Fruit fly (Drosophila melanogaster) whole organism, embryonic: ENCODE measurements around the gene Shawn.
A peak's percentile ranks its signal among the peaks of the same experiment; 100 is the strongest.

Source experiments
- CG10147 ChIP-seq: fragments of 200-800 bp; sonication (Bioruptor generic); optimal IDR thresholded peaks from 2 replicates; lab custom pipeline; 2019; ENCODE audit warnings: missing biosample characterization, mild to moderate bottlenecking, missing genetic modification characterization, moderate library complexity
- CG10462 ChIP-seq: fragments of 200-800 bp; sonication (Bioruptor generic); optimal IDR thresholded peaks from 2 replicates; lab custom pipeline; 2016; ENCODE audit warnings: missing biosample characterization, missing genetic modification characterization
- CG11247 ChIP-seq: fragments of 200-800 bp; sonication (Bioruptor generic); IDR thresholded peaks from 2 replicates; pipeline ENCODE4 v1.3.6; 2022; ENCODE audit warnings: missing biosample characterization, missing genetic modification characterization
- CG1233 ChIP-seq: fragments of 200-800 bp; sonication (Bioruptor generic); optimal IDR thresholded peaks from 4 replicates; lab custom pipeline; 2018; ENCODE audit warnings: missing biosample characterization, mild to moderate bottlenecking, missing genetic modification characterization
- CG13123 ChIP-seq: fragments of 200-800 bp; sonication (Bioruptor generic); optimal IDR thresholded peaks from 2 replicates; lab custom pipeline; 2016; ENCODE audit warnings: missing biosample characterization, missing genetic modification characterization
- CG14965 ChIP-seq: fragments of 200-800 bp; sonication (Bioruptor generic); optimal IDR thresholded peaks from 2 replicates; lab custom pipeline; 2016; ENCODE audit warnings: missing biosample characterization, missing genetic modification characterization, borderline replicate concordance
- CG15073 ChIP-seq: fragments of 200-800 bp; sonication (Bioruptor generic); optimal IDR thresholded peaks from 2 replicates; lab custom pipeline; 2016; ENCODE audit warnings: missing biosample characterization, missing genetic modification characterization
- CG30403 ChIP-seq: fragments of 200-800 bp; sonication (Bioruptor generic); optimal IDR thresholded peaks from 3 replicates; lab custom pipeline; 2016; ENCODE audit warnings: missing biosample characterization, missing genetic modification characterization
- CG4328 ChIP-seq: fragments of 200-800 bp; sonication (Bioruptor generic); optimal IDR thresholded peaks from 3 replicates; lab custom pipeline; 2017; ENCODE audit warnings: missing biosample characterization, missing genetic modification reagents, missing genetic modification characterization
- CG4404 ChIP-seq: fragments of 200-800 bp; sonication (Bioruptor generic); IDR thresholded peaks from 2 replicates; pipeline ENCODE4 v1.3.6; 2022; ENCODE audit warnings: missing biosample characterization, missing genetic modification characterization
- CG6254 ChIP-seq: fragments of 200-800 bp; sonication (Bioruptor generic); optimal IDR thresholded peaks from 3 replicates; lab custom pipeline; 2017; ENCODE audit warnings: mild to moderate bottlenecking, missing biosample characterization, missing genetic modification reagents, missing genetic modification characterization
- CG7963 ChIP-seq: fragments of 200-800 bp; sonication (Bioruptor generic); IDR thresholded peaks from 3 replicates; pipeline ENCODE4 v1.3.6; 2022; ENCODE audit warnings: missing biosample characterization, missing genetic modification characterization; ENCODE audit not compliant: partially characterized antibody
- D ChIP-seq, 2 experiments: fragments of 200-800 bp in 1 of 2; fragments of >200 bp in 1 of 2; sonication (Bioruptor generic) in 1 of 2; optimal IDR thresholded peaks; 2 replicates in 1 of 2; 3 replicates in 1 of 2; lab custom pipeline; 2017; ENCODE audit warnings: mild to moderate bottlenecking in 1 of 2, missing biosample characterization in 1 of 2, missing genetic modification characterization in 1 of 2, missing genetic modification reagents in 1 of 2
- D19B ChIP-seq: fragments of 200-800 bp; sonication (Bioruptor generic); optimal IDR thresholded peaks from 2 replicates; lab custom pipeline; 2017; ENCODE audit warnings: missing biosample characterization, mild to moderate bottlenecking, missing genetic modification characterization
- Dfd ChIP-seq, 2 experiments: fragments of >200 bp; optimal IDR thresholded peaks; 2 replicates each; lab custom pipeline; 2017; ENCODE audit warnings: missing biosample characterization in 2 of 2, missing genetic modification characterization in 2 of 2
- E2f2 ChIP-seq: fragments of 200-800 bp; sonication (Bioruptor generic); IDR thresholded peaks from 2 replicates; pipeline ENCODE4 v1.3.6; 2022; ENCODE audit warnings: missing biosample characterization, missing genetic modification characterization
- Fer2 ChIP-seq: fragments of 200-800 bp; sonication (Bioruptor generic); optimal IDR thresholded peaks from 2 replicates; lab custom pipeline; 2018; ENCODE audit warnings: missing biosample characterization, mild to moderate bottlenecking, missing genetic modification characterization, moderate library complexity
- HLH54F ChIP-seq: fragments of 200-800 bp; sonication (Bioruptor generic); optimal IDR thresholded peaks from 3 replicates; lab custom pipeline; 2016; ENCODE audit warnings: missing biosample characterization, missing genetic modification characterization
- HmgD ChIP-seq: fragments of 200-800 bp; sonication (Bioruptor generic); optimal IDR thresholded peaks from 3 replicates; lab custom pipeline; 2016; ENCODE audit warnings: missing biosample characterization, missing genetic modification characterization
- Hr39 ChIP-seq: fragments of >200 bp; optimal IDR thresholded peaks from 2 replicates; lab custom pipeline; 2017
- Hr78 ChIP-seq, 2 experiments: fragments of 200-800 bp in 1 of 2; fragments of >200 bp in 1 of 2; sonication (Bioruptor generic) in 1 of 2; optimal IDR thresholded peaks; 2 replicates each; lab custom pipeline; 2017 to 2019; ENCODE audit warnings: missing biosample characterization in 2 of 2, missing genetic modification characterization in 2 of 2, mild to moderate bottlenecking in 1 of 2, moderate library complexity in 1 of 2
- NK7.1 ChIP-seq: fragments of 200-800 bp; sonication (Bioruptor generic); optimal IDR thresholded peaks from 3 replicates; lab custom pipeline; 2016; ENCODE audit warnings: missing biosample characterization, missing genetic modification characterization
- Nf-YA ChIP-seq: fragments of 200-800 bp; sonication (Bioruptor generic); IDR thresholded peaks from 2 replicates; pipeline ENCODE4 v1.3.6; 2022; ENCODE audit warnings: missing biosample characterization, missing genetic modification characterization
- Oaz ChIP-seq: fragments of 200-800 bp; sonication (Bioruptor generic); IDR thresholded peaks from 2 replicates; pipeline ENCODE4 v1.3.6; 2022; ENCODE audit warnings: missing biosample characterization, missing genetic modification characterization
- Sox100B ChIP-seq: fragments of 200-800 bp; sonication (Bioruptor generic); optimal IDR thresholded peaks from 3 replicates; lab custom pipeline; 2018; ENCODE audit warnings: missing biosample characterization, mild to moderate bottlenecking, missing genetic modification characterization
- Sry-β ChIP-seq: fragments of 200-800 bp; sonication (Bioruptor generic); optimal IDR thresholded peaks from 2 replicates; lab custom pipeline; 2018; ENCODE audit warnings: missing biosample characterization, mild to moderate bottlenecking, missing genetic modification characterization, moderate library complexity
- Taf1 ChIP-seq: fragments of 200-800 bp; sonication (Bioruptor generic); IDR thresholded peaks from 2 replicates; pipeline ENCODE4 v1.3.6; 2022; ENCODE audit warnings: missing biosample characterization, missing genetic modification characterization
- amos ChIP-seq: fragments of 200-800 bp; sonication (Bioruptor generic); IDR thresholded peaks from 2 replicates; pipeline ENCODE4 v1.3.6; 2022; ENCODE audit warnings: missing biosample characterization, missing genetic modification characterization; ENCODE audit not compliant: partially characterized antibody
- ap ChIP-seq: fragments of 200-800 bp; sonication (Bioruptor generic); IDR thresholded peaks from 2 replicates; pipeline ENCODE4 v1.3.6; 2022; ENCODE audit warnings: missing biosample characterization, missing genetic modification characterization
- ara ChIP-seq: fragments of 200-800 bp; sonication (Bioruptor generic); IDR thresholded peaks from 2 replicates; pipeline ENCODE4 v1.3.6; 2022; ENCODE audit warnings: missing biosample characterization, missing genetic modification characterization
- cas ChIP-seq: fragments of 200-800 bp; sonication (Bioruptor generic); IDR thresholded peaks from 2 replicates; pipeline ENCODE4 v1.3.6; 2022; ENCODE audit warnings: missing biosample characterization, missing genetic modification characterization
- crol ChIP-seq: fragments of 200-800 bp; sonication (Bioruptor generic); IDR thresholded peaks from 2 replicates; pipeline ENCODE4 v1.3.6; 2022; ENCODE audit warnings: missing biosample characterization, missing genetic modification characterization
- cwo ChIP-seq: fragments of 200-800 bp; sonication (Bioruptor generic); optimal IDR thresholded peaks from 3 replicates; lab custom pipeline; 2017; ENCODE audit warnings: missing biosample characterization, missing genetic modification characterization, mild to moderate bottlenecking, moderate library complexity, missing genetic modification reagents
- dmrt99B ChIP-seq: fragments of 200-800 bp; sonication (Bioruptor generic); optimal IDR thresholded peaks from 2 replicates; lab custom pipeline; 2018; ENCODE audit warnings: missing biosample characterization, mild to moderate bottlenecking, missing genetic modification characterization, moderate library complexity
- en ChIP-seq: fragments of 200-800 bp; sonication (Bioruptor generic); optimal IDR thresholded peaks from 2 replicates; lab custom pipeline; 2016; ENCODE audit warnings: missing biosample characterization, missing genetic modification characterization
- gsb ChIP-seq: fragments of 200-800 bp; sonication (Bioruptor generic); IDR thresholded peaks from 2 replicates; pipeline ENCODE4 v1.3.6; 2022; ENCODE audit warnings: missing biosample characterization, missing genetic modification characterization
- jigr1 ChIP-seq: fragments of 200-800 bp; sonication (Bioruptor generic); IDR thresholded peaks from 3 replicates; pipeline ENCODE4 v1.3.6; 2022; ENCODE audit warnings: missing biosample characterization, missing genetic modification characterization
- jumu ChIP-seq: fragments of 200-800 bp; sonication (Bioruptor generic); optimal IDR thresholded peaks from 3 replicates; lab custom pipeline; 2016; ENCODE audit warnings: missing biosample characterization, missing genetic modification characterization
- lilli ChIP-seq: fragments of 200-800 bp; sonication (Bioruptor generic); optimal IDR thresholded peaks from 3 replicates; lab custom pipeline; 2016; ENCODE audit warnings: missing biosample characterization, missing genetic modification characterization
- maf-S ChIP-seq: fragments of 200-800 bp; sonication (Bioruptor generic); optimal IDR thresholded peaks from 2 replicates; lab custom pipeline; 2016; ENCODE audit warnings: missing biosample characterization, missing genetic modification characterization
- nau ChIP-seq: fragments of 200-800 bp; sonication (Bioruptor generic); optimal IDR thresholded peaks from 3 replicates; lab custom pipeline; 2017; ENCODE audit warnings: missing biosample characterization, mild to moderate bottlenecking, missing genetic modification characterization, missing genetic modification reagents
- repo ChIP-seq: fragments of 200-800 bp; sonication (Bioruptor generic); optimal IDR thresholded peaks from 2 replicates; lab custom pipeline; 2016; ENCODE audit warnings: missing biosample characterization, missing genetic modification characterization
- sc ChIP-seq, 3 experiments: fragments of >200 bp in 2 of 3; fragments of 200-800 bp in 1 of 3; sonication (Bioruptor generic) in 1 of 3; optimal IDR thresholded peaks; 2 replicates in 2 of 3; 3 replicates in 1 of 3; lab custom pipeline; 2017; ENCODE audit warnings: mild to moderate bottlenecking in 1 of 3, missing biosample characterization in 1 of 3, missing genetic modification characterization in 1 of 3, missing genetic modification reagents in 1 of 3
- scrt ChIP-seq: fragments of 200-800 bp; sonication (Bioruptor generic); optimal IDR thresholded peaks from 2 replicates; lab custom pipeline; 2018; ENCODE audit warnings: missing biosample characterization, mild to moderate bottlenecking, missing genetic modification characterization, moderate library complexity
- sens ChIP-seq: fragments of 200-800 bp; sonication (Bioruptor generic); peaks from one replicate; lab custom pipeline; 2016; ENCODE audit warnings: missing biosample characterization, missing genetic modification characterization
- slp2 ChIP-seq: fragments of 200-800 bp; sonication (Bioruptor generic); optimal IDR thresholded peaks from 2 replicates; lab custom pipeline; 2016; ENCODE audit warnings: missing biosample characterization, missing genetic modification characterization
- tio ChIP-seq: fragments of 200-800 bp; sonication (Bioruptor generic); optimal IDR thresholded peaks from 2 replicates; lab custom pipeline; 2017; ENCODE audit warnings: missing biosample characterization, missing genetic modification characterization, inconsistent platforms
- tna ChIP-seq: fragments of 200-800 bp; sonication (Bioruptor generic); IDR thresholded peaks from 2 replicates; pipeline ENCODE4 v1.3.6; 2022; ENCODE audit warnings: missing biosample characterization, missing genetic modification characterization; ENCODE audit not compliant: partially characterized antibody
- vvl ChIP-seq: fragments of 200-800 bp; sonication (Bioruptor generic); IDR thresholded peaks from 2 replicates; pipeline ENCODE4 v1.3.6; 2022; ENCODE audit warnings: missing biosample characterization, missing genetic modification characterization

The Shawn gene

DNA sequence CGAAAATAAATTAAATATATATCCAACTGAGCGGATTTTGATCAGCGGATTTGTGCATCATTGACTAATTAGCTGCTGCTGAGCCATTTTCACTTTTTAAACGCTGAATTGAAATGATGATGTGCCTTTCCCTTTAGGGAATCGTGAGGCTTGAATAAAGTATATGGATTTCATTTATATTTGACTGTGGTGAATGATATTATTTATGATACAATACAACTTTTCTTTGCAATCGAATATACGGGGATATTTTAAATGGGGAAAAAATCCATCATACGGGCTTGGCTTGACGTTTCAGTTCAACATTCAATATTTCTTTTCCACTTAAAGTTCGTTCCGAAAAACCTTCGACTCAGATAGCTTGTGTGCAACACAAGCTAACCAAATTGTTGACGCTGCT is at the start of gene Shawn, which contains the start of gene Tyler:
Gene Shawn, plus strand, starts transcription at position 301 of the 400 bp plus-strand sequence.
Gene Tyler, plus strand, starts transcription at position 301 of the 400 bp plus-strand sequence.
- no peak for TF ChIP-seq CG30403 (GFP tag; lab: Kevin White, UChicago)
- no peak for TF ChIP-seq Hr39 (lab: Kevin White, UChicago)
- TF ChIP-seq CG6254 (GFP tag; lab: Kevin White, UChicago) = no peak
- TF ChIP-seq CG11247 = no peak
- no peak for TF ChIP-seq CG1233 (GFP tag; lab: Kevin White, UChicago)
- no peak for TF ChIP-seq Dfd (GFP tag; optimal IDR thresholded peaks at IDR 0.05; lab: Kevin White, UChicago)
- TF ChIP-seq nau = no peak
- no peak for TF ChIP-seq CG10462
- no peak for TF ChIP-seq dmrt99B (tag; lab: Kevin White, UChicago)
- no peak for TF ChIP-seq Hr78 (GFP tag; optimal IDR thresholded peaks at IDR 0.05; lab: Kevin White, UChicago)
- no peak for TF ChIP-seq Taf1
- TF ChIP-seq scrt (GFP tag; lab: Kevin White, UChicago) = no peak
- TF ChIP-seq sens (GFP tag; lab: Kevin White, UChicago) = peak; percentile 56
- 0 out of 2 replicates have a peak, but pooled peaks have one; percentile 17 for TF ChIP-seq ara (GFP tag; lab: Robert Waterston, UW)
- no peak for TF ChIP-seq lilli
- TF ChIP-seq, all 482 proteins: peak for 2

DNA sequence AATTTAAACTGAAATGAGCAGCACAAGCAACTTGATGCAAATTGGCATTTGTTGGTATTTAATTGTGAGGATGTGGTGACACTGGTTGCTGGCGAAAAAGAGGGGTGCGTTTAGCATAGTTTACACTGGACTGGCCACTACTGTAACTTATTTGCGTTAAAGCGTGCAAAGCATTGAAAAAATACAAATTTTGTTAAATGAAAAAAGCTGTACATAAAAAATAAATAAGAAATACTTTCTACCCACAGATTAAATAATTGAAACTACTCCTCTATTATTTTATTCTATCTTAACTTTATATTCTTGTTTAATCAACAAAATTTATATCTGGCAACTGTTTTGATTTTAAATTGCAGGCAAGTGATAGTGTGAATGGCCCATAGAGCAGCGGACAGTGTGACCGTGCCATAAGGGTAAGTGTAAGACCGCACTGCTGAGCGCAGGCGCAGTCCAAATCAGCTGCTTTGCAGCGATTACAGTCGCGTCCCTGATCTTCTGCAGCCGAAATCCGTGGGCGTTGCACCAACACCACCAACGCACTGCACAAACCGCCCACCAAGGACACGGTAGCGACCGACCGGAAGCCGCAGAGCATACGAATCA is 45.5 kb upstream of the Shawn start, which contains the start of the genes Grip84 and car:
Gene Grip84, minus strand, starts transcription at position 51 of the 603 bp plus-strand sequence.
Gene car, plus strand, starts transcription at position 306 of the 603 bp plus-strand sequence.
- TF ChIP-seq CG7963 (GFP tag; lab: Robert Waterston, UW) = no peak
- TF ChIP-seq crol (GFP tag; lab: Robert Waterston, UW) = no peak
- TF ChIP-seq Sox100B (GFP tag; lab: Kevin White, UChicago) = no peak
- peak; percentile 32 for TF ChIP-seq CG13123 (GFP tag; lab: Kevin White, UChicago)
- TF ChIP-seq NK7.1 = no peak
- no peak for TF ChIP-seq en
- no peak for TF ChIP-seq CG14965 (GFP tag; lab: Kevin White, UChicago)
- no peak for TF ChIP-seq Sry-β (GFP tag; lab: Kevin White, UChicago)
- no peak for TF ChIP-seq D (optimal IDR thresholded peaks at IDR 0.05; lab: Kevin White, UChicago)
- TF ChIP-seq D (GFP tag; optimal IDR thresholded peaks at IDR 0.05; lab: Kevin White, UChicago) = no peak
- peak; percentile 54; the same call in 1 of the 3 replicates for TF ChIP-seq jigr1 (GFP tag; lab: Robert Waterston, UW)
- TF ChIP-seq tio = no peak
- no peak; the same call in 1 of the 2 replicates for TF ChIP-seq E2f2 (GFP tag; lab: Robert Waterston, UW)
- peak; percentile 47 for TF ChIP-seq CG4328 (GFP tag; lab: Kevin White, UChicago)
- TF ChIP-seq CG15073 (GFP tag; lab: Kevin White, UChicago) = peak; percentile 98
- TF ChIP-seq tna = no peak
- TF ChIP-seq Oaz (GFP tag; lab: Robert Waterston, UW) = peak; percentile 49; the same call in 1 of the 2 replicates
- peak; percentile 48 for TF ChIP-seq maf-S (GFP tag; lab: Kevin White, UChicago)
- TF ChIP-seq Fer2 (tag; lab: Kevin White, UChicago) = peak; percentile 25
- no peak for TF ChIP-seq CG10147 (GFP tag; lab: Kevin White, UChicago)
- peak; percentile 64 for TF ChIP-seq jumu (GFP tag; lab: Kevin White, UChicago)
- TF ChIP-seq repo (GFP tag; lab: Kevin White, UChicago) = no peak
- no peak for TF ChIP-seq HmgD (GFP tag; lab: Kevin White, UChicago)
- TF ChIP-seq CG4404 (GFP tag; lab: Robert Waterston, UW) = peak; percentile 71
- TF ChIP-seq vvl = peak; percentile 37; the same call in 1 of the 2 replicates
- TF ChIP-seq D19B = peak; percentile 57
- peak; percentile 55 for TF ChIP-seq HLH54F (GFP tag; lab: Kevin White, UChicago)
- no peak for TF ChIP-seq amos (GFP tag; lab: Robert Waterston, UW)
- no peak for TF ChIP-seq cwo (GFP tag; lab: Kevin White, UChicago)
- no peak for TF ChIP-seq cas (GFP tag; lab: Robert Waterston, UW)
- TF ChIP-seq gsb = no peak
- TF ChIP-seq slp2 (GFP tag; lab: Kevin White, UChicago) = no peak
- no peak for TF ChIP-seq sc (optimal IDR thresholded peaks at IDR 0.05; lab: Kevin White, UChicago)
- peak; percentile 38 for TF ChIP-seq sc (GFP tag; optimal IDR thresholded peaks at IDR 0.05; lab: Kevin White, UChicago)
- no peak for TF ChIP-seq Nf-YA (GFP tag; lab: Robert Waterston, UW)
- TF ChIP-seq ap (GFP tag; lab: Robert Waterston, UW) = peak; percentile 14; the same call in 1 of the 2 replicates
